Worm (Caenorhabditis elegans) whole organism, young adult: Measurements from ENCODE around the gene his-48.

ENCODE experiments used
- F37B4.10 ChIP-seq: fragments of 200-800 bp; sonication (Bioruptor generic); IDR thresholded peaks from 2 replicates; pipeline ENCODE4 v1.3.6; 2022; ENCODE audit warnings: missing genetic modification characterization, missing compliant biosample characterization
- mxl-1 ChIP-seq: sonication (generic microtip); optimal IDR thresholded peaks from 2 replicates; lab custom pipeline; 2016; ENCODE audit warnings: missing genetic modification characterization, missing compliant biosample characterization

DNA sequence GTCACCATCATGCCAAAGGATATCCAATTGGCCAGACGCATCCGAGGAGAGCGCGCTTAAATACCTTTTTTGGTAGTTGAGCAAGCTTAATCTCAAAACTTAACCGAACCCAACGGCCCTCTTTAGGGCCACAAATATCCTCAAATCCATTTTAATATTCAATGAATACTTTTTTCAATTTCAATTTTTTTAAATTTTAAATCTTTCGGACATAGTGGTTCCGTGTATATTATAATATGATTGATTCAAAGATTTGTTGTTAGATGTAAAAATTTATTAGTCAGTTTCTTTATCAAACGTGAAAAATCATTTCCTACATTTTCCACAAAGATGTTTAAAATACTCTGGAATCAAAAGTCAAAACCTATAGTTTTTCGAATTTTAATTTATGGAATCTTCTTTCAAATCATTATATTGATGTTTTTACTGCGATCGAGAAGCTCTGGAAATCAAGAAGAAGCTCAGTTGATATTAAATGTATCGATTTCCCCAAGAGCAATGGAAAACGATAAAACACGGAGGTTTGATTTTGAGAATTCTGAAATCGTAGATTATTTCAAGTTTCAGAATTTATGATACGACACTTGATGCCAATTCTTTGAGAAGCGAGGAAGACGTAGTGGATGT lies 2.5 kb downstream of the his-48 start, which contains the start of gene B0035.21:
- TF ChIP-seq mxl-1 (tag; lab: Kevin White, UChicago) (no peak), F37B4.10 (GFP tag; lab: Robert Waterston, UW) (no peak)
